Worm (Caenorhabditis elegans): ENCODE results near the gene mrck-1.

DNA sequence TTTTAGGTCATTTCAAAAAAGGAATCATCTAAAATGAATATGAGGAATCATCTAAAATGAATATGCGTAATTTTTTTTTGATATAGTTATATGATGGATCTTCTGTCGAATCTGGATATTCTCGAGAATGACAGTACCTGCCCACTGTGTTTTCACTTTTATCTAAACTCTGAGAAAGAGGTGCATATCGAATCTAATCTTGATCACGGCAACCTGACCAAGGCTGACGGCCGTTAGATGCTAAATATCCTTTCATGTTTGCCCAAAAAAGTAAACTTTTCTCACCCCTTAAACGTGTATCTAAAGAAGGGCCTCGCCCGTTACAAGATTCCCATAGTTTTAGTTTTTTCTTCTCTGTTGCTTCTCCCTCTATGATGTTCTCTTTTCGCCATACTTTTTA is 35.4 kb upstream of the mrck-1 start:
- no peak for TF ChIP-seq unc-55 (GFP tag; optimal IDR thresholded peaks at IDR 0.05)
- no peak for TF ChIP-seq mab-5 (tag; optimal IDR thresholded peaks at IDR 0.05)
- TF ChIP-seq snpc-4 (tag; optimal IDR thresholded peaks at IDR 0.05), result no peak
- no peak for TF ChIP-seq ama-1 (optimal IDR thresholded peaks at IDR 0.05)
- TF ChIP-seq C34F6.9 (tag; optimal IDR thresholded peaks at IDR 0.05), result no peak
- TF ChIP-seq aly-2 (tag; optimal IDR thresholded peaks at IDR 0.05), result no peak
- TF ChIP-seq lin-11 (tag; optimal IDR thresholded peaks at IDR 0.05), result no peak
- no peak for TF ChIP-seq nhr-237 (tag; optimal IDR thresholded peaks at IDR 0.05)
- TF ChIP-seq R02D3.7 (tag; optimal IDR thresholded peaks at IDR 0.05), result no peak
- no peak for TF ChIP-seq ztf-4 (tag; optimal IDR thresholded peaks at IDR 0.05)
- no peak for TF ChIP-seq ZK546.5 (tag; optimal IDR thresholded peaks at IDR 0.05)
- peak; percentile 33 for TF ChIP-seq elt-1 (tag; optimal IDR thresholded peaks at IDR 0.05)
- TF ChIP-seq fos-1 (tag; optimal IDR thresholded peaks at IDR 0.05), result no peak
- no peak for TF ChIP-seq egl-27 (tag; optimal IDR thresholded peaks at IDR 0.05)

Data from whole organism, L2 larva.